Fruit fly (Drosophila melanogaster) whole organism, embryonic: Measurements from ENCODE around the gene tHMG1.

ENCODE experiments used
- CG11085 ChIP-seq: fragments of 200-800 bp; sonication (Bioruptor generic); IDR thresholded peaks from 2 replicates; pipeline ENCODE4 v1.3.6; 2022; ENCODE audit warnings: missing biosample characterization, missing genetic modification characterization
- CG13287 ChIP-seq: fragments of 200-800 bp; sonication (Bioruptor generic); IDR thresholded peaks from 2 replicates; pipeline ENCODE4 v1.3.6; 2022; ENCODE audit warnings: missing biosample characterization, missing genetic modification characterization; ENCODE audit not compliant: partially characterized antibody
- Doc2 ChIP-seq: fragments of 200-800 bp; sonication (Bioruptor generic); IDR thresholded peaks from 2 replicates; pipeline ENCODE4 v1.3.6; 2022; ENCODE audit warnings: missing biosample characterization, missing genetic modification characterization
- cad ChIP-seq: fragments of >200 bp; optimal IDR thresholded peaks from 2 replicates; lab custom pipeline; 2017; ENCODE audit warnings: missing biosample characterization, missing genetic modification characterization
- chn ChIP-seq: fragments of 200-800 bp; sonication (Bioruptor generic); optimal IDR thresholded peaks from 2 replicates; lab custom pipeline; 2016; ENCODE audit warnings: missing biosample characterization, missing genetic modification characterization
- psq ChIP-seq: fragments of 200-800 bp; sonication (Bioruptor generic); optimal IDR thresholded peaks from 2 replicates; lab custom pipeline; 2017; ENCODE audit warnings: missing biosample characterization, missing genetic modification characterization

DNA sequence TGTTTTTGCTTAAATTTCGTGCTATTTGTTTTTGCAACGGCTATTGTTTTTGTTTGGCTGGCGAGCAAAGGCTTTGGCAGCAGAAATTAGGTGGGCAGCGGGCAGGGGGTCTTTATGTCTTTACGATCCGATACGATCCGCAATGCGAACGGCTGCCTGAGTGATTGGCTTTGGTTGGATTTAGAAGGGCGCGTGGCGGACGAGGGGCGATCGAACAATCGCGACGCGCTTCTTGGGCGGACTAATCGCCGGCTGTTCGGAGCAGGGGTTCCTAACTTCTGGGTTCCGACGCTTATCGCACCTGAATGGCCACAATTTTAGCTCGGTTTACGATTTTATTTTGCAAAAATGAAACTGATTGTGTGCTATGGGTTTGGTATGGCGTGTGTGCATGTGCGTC, 35.6 kb downstream of the tHMG1 start:
- TF ChIP-seq Doc2 (GFP tag; lab: Robert Waterston, UW): no peak
- no peak for TF ChIP-seq CG13287
- TF ChIP-seq CG11085 (GFP tag; lab: Robert Waterston, UW): no peak; the same call in 1 of the 2 replicates
- TF ChIP-seq chn: no peak
- TF ChIP-seq cad: no peak
- TF ChIP-seq psq (GFP tag; lab: Kevin White, UChicago): no peak
